ENCODE assay signal across 2 fruit fly cellular contexts in the genomic region with DNA sequence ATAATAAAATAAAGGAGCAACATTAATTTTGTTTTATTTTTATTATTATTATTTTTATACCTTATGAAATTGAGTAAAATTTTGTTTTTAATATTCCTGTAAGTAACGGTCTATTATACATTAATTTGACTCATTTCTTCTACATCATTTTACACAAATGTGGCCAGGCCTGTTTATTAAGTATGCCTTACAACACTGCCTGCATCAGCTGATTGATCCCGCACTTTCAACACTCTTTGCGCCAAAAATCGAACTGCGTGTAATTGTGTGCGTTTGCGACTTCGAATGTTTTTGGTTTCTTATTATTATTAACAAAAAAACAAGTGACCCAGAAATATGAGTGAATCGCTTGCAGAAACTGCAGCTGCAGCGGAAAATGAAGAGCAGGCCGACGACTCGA.
A peak's percentile ranks its signal among the peaks of the same experiment; 100 is the strongest.
TF ChIP-seq lines count a peak whose summit lies in the region.

A gene (plus strand): TSS at position 185 of the 400 bp plus-strand sequence.

TF ChIP-seq in whole organism, adult, 20 proteins besides CTCF, POLR2A, EP300 and RAD21 (continued from another document):
- TF ChIP-seq ovo (GFP tag; optimal IDR thresholded peaks at IDR 0.05; lab: Kevin White, UChicago) (peak; percentile 62), CG1620 (GFP tag; optimal IDR thresholded peaks at IDR 0.05; lab: Kevin White, UChicago) (peak; percentile 70), CG11617 (GFP tag; optimal IDR thresholded peaks at IDR 0.05; lab: Kevin White, UChicago) (no peak)

TF ChIP-seq in whole organism, embryonic, 481 proteins besides CTCF, POLR2A, EP300 and RAD21 (continued from another document and continues in another):
- TF ChIP-seq CG3407 (GFP tag; optimal IDR thresholded peaks at IDR 0.05; lab: Kevin White, UChicago) (no peak), CG3847 (GFP tag; IDR thresholded peaks at IDR 0.05; lab: Robert Waterston, UW) (peak; percentile 86), CG12769 (tag; optimal IDR thresholded peaks at IDR 0.05; lab: Kevin White, UChicago) (peak; percentile 60), Stat92E (GFP tag; optimal IDR thresholded peaks at IDR 0.05; lab: Kevin White, UChicago) (peak in 1 of 3 experiments; percentile 6), CG4854 (GFP tag; optimal IDR thresholded peaks at IDR 0.05; lab: Kevin White, UChicago) (peak; percentile 5), Kr (GFP tag; optimal IDR thresholded peaks at IDR 0.05; lab: Kevin White, UChicago) (no peak), Ada2b (GFP tag; IDR thresholded peaks at IDR 0.05; lab: Robert Waterston, UW) (no peak), CG17802 (tag; optimal IDR thresholded peaks at IDR 0.05; lab: Kevin White, UChicago) (no peak), CG34422 (GFP tag; IDR thresholded peaks at IDR 0.05; lab: Robert Waterston, UW) (no peak), CG11456 (GFP tag; IDR thresholded peaks at IDR 0.05; lab: Robert Waterston, UW) (peak; percentile 20; the same call in 1 of the 3 replicates), CG7963 (GFP tag; IDR thresholded peaks at IDR 0.05; lab: Robert Waterston, UW; ENCODE audit: partially characterized antibody) (0 out of 3 replicates have a peak, but pooled peaks have one; percentile 8), Fer2 (tag; optimal IDR thresholded peaks at IDR 0.05; lab: Kevin White, UChicago) (no peak), sug (tag; optimal IDR thresholded peaks at IDR 0.05; lab: Kevin White, UChicago) (peak; percentile 57), gfzf (GFP tag; optimal IDR thresholded peaks at IDR 0.05; lab: Kevin White, UChicago) (peak; percentile 49), cas (GFP tag; IDR thresholded peaks at IDR 0.05; lab: Robert Waterston, UW) (no peak; the same call in 1 of the 2 replicates), Blimp-1 (GFP tag; optimal IDR thresholded peaks at IDR 0.05; lab: Kevin White, UChicago) (peak; percentile 6), HmgZ (tag; optimal IDR thresholded peaks at IDR 0.05; lab: Kevin White, UChicago) (peak; percentile 88), CG10366 (GFP tag; IDR thresholded peaks at IDR 0.05; lab: Robert Waterston, UW) (peak; percentile 13; the same call in 1 of the 2 replicates), CG31441 (GFP tag; IDR thresholded peaks at IDR 0.05; lab: Robert Waterston, UW) (no peak), abd-A (tag; optimal IDR thresholded peaks at IDR 0.05; lab: Kevin White, UChicago) (no peak), dimm (GFP tag; IDR thresholded peaks at IDR 0.05; lab: Robert Waterston, UW) (no peak), Gug (GFP tag; IDR thresholded peaks at IDR 0.05; lab: Robert Waterston, UW) (no peak; the same call in 3 of the 4 replicates), gt (GFP tag; IDR thresholded peaks at IDR 0.05; lab: Robert Waterston, UW) (no peak), CG2116 (GFP tag; optimal IDR thresholded peaks at IDR 0.05; lab: Kevin White, UChicago) (peak; percentile 34), Poxn (GFP tag; IDR thresholded peaks at IDR 0.05; lab: Robert Waterston, UW) (no peak), CG14050 (GFP tag; IDR thresholded peaks at IDR 0.05; lab: Robert Waterston, UW) (no peak), lmd (GFP tag; IDR thresholded peaks at IDR 0.05; lab: Robert Waterston, UW) (peak; percentile 5; the same call in 1 of the 2 replicates), CG12744 (GFP tag; optimal IDR thresholded peaks at IDR 0.05; lab: Kevin White, UChicago) (no peak), CG4730 (GFP tag; IDR thresholded peaks at IDR 0.05; lab: Robert Waterston, UW) (no peak), NC2α (GFP tag; optimal IDR thresholded peaks at IDR 0.05; lab: Kevin White, UChicago) (no peak), CG12299 (tag; optimal IDR thresholded peaks at IDR 0.05; lab: Kevin White, UChicago) (no peak), CG13894 (tag; optimal IDR thresholded peaks at IDR 0.05; lab: Kevin White, UChicago) (no peak), Doc3 (GFP tag; IDR thresholded peaks at IDR 0.05; lab: Robert Waterston, UW; ENCODE audit: partially characterized antibody) (no peak), CG18599 (GFP tag; optimal IDR thresholded peaks at IDR 0.05; lab: Kevin White, UChicago) (no peak), zfh2 (GFP tag; optimal IDR thresholded peaks at IDR 0.05; lab: Kevin White, UChicago) (peak; percentile 69), CHES-1-like (GFP tag; optimal IDR thresholded peaks at IDR 0.05; lab: Kevin White, UChicago) (peak; percentile 47), Nf-YB (GFP tag; optimal IDR thresholded peaks at IDR 0.05; lab: Kevin White, UChicago) (no peak), CG17829 (tag; optimal IDR thresholded peaks at IDR 0.05; lab: Kevin White, UChicago) (peak; percentile 19), sr (GFP tag; IDR thresholded peaks at IDR 0.05; lab: Robert Waterston, UW) (no peak), CG10209 (GFP tag; optimal IDR thresholded peaks at IDR 0.05; lab: Kevin White, UChicago) (peak; percentile 54), B-H2 (GFP tag; optimal IDR thresholded peaks at IDR 0.05; lab: Kevin White, UChicago) (peak; percentile 65), pb (GFP tag; optimal IDR thresholded peaks at IDR 0.05; lab: Kevin White, UChicago) (no peak), jing (GFP tag; optimal IDR thresholded peaks at IDR 0.05; lab: Kevin White, UChicago) (no peak), CG31388 (GFP tag; optimal IDR thresholded peaks at IDR 0.05; lab: Kevin White, UChicago) (no peak), Sry-δ (GFP tag; optimal IDR thresholded peaks at IDR 0.05; lab: Kevin White, UChicago) (peak; percentile 7), bbx (GFP tag; IDR thresholded peaks at IDR 0.05; lab: Robert Waterston, UW; ENCODE audit: partially characterized antibody) (peak; percentile 61), fu2 (GFP tag; optimal IDR thresholded peaks at IDR 0.05; lab: Kevin White, UChicago) (peak; percentile 43), Deaf1 (tag; optimal IDR thresholded peaks at IDR 0.05; lab: Kevin White, UChicago) (no peak), CG5245 (GFP tag; optimal IDR thresholded peaks at IDR 0.05; lab: Kevin White, UChicago) (no peak), Sox102F (GFP tag; optimal IDR thresholded peaks at IDR 0.05; lab: Kevin White, UChicago) (no peak), CG17361 (GFP tag; IDR thresholded peaks at IDR 0.05; lab: Robert Waterston, UW) (no peak), CG17385 (GFP tag; optimal IDR thresholded peaks at IDR 0.05; lab: Kevin White, UChicago) (peak; percentile 31), CG1832 (GFP tag; optimal IDR thresholded peaks at IDR 0.05; lab: Kevin White, UChicago) (no peak), dpn (GFP tag; optimal IDR thresholded peaks at IDR 0.05; lab: Kevin White, UChicago) (peak; percentile 60 to 65), stc (GFP tag; IDR thresholded peaks at IDR 0.05; lab: Robert Waterston, UW) (no peak), CG13123 (GFP tag; optimal IDR thresholded peaks at IDR 0.05; lab: Kevin White, UChicago) (peak; percentile 18), pzg (GFP tag; optimal IDR thresholded peaks at IDR 0.05; lab: Kevin White, UChicago) (peak; percentile 83), sqz (GFP tag; optimal IDR thresholded peaks at IDR 0.05; lab: Kevin White, UChicago) (no peak), grn (GFP tag; optimal IDR thresholded peaks at IDR 0.05; lab: Kevin White, UChicago) (no peak), lab (GFP tag; optimal IDR thresholded peaks at IDR 0.05; lab: Kevin White, UChicago) (peak; percentile 53), Ssrp (tag; optimal IDR thresholded peaks at IDR 0.05; lab: Kevin White, UChicago) (peak; percentile 15), CG16815 (GFP tag; optimal IDR thresholded peaks at IDR 0.05; lab: Kevin White, UChicago) (peak; percentile 33), CG1529 (GFP tag; optimal IDR thresholded peaks at IDR 0.05; lab: Kevin White, UChicago) (no peak), CG2678 (tag; optimal IDR thresholded peaks at IDR 0.05; lab: Kevin White, UChicago) (no peak), CG17328 (GFP tag; IDR thresholded peaks at IDR 0.05; lab: Robert Waterston, UW) (no peak), CG3995 (GFP tag; optimal IDR thresholded peaks at IDR 0.05; lab: Kevin White, UChicago) (no peak), CG12219 (GFP tag; optimal IDR thresholded peaks at IDR 0.05; lab: Kevin White, UChicago) (no peak), Nf-YC (tag; optimal IDR thresholded peaks at IDR 0.05; lab: Kevin White, UChicago) (peak; percentile 9), slbo (GFP tag; IDR thresholded peaks at IDR 0.05; lab: Robert Waterston, UW) (peak; percentile 72), wek (GFP tag; optimal IDR thresholded peaks at IDR 0.05; lab: Kevin White, UChicago) (no peak), Pdp1 (GFP tag; optimal IDR thresholded peaks at IDR 0.05; lab: Kevin White, UChicago) (peak in 1 of 2 experiments; percentile 37), YL-1 (GFP tag; optimal IDR thresholded peaks at IDR 0.05; lab: Kevin White, UChicago) (peak; percentile 11), so (GFP tag; IDR thresholded peaks at IDR 0.05; lab: Robert Waterston, UW) (no peak), mld (GFP tag; IDR thresholded peaks at IDR 0.05; lab: Robert Waterston, UW; ENCODE audit: partially characterized antibody) (no peak), pros (GFP tag; optimal IDR thresholded peaks at IDR 0.05; lab: Kevin White, UChicago) (no peak), zen2 (GFP tag; IDR thresholded peaks at IDR 0.05; lab: Robert Waterston, UW; ENCODE audit: partially characterized antibody) (no peak), CG33557 (GFP tag; optimal IDR thresholded peaks at IDR 0.05; lab: Kevin White, UChicago) (no peak), CG42726 (GFP tag; IDR thresholded peaks at IDR 0.05; lab: Robert Waterston, UW; ENCODE audit: partially characterized antibody) (peak; percentile 26; the same call in 1 of the 2 replicates), pho (GFP tag; optimal IDR thresholded peaks at IDR 0.05; lab: Kevin White, UChicago) (peak; percentile 53), CG32772 (GFP tag; IDR thresholded peaks at IDR 0.05; lab: Robert Waterston, UW) (no peak), CG16863 (GFP tag; optimal IDR thresholded peaks at IDR 0.05; lab: Kevin White, UChicago) (peak; percentile 5), CG12236 (GFP tag; optimal IDR thresholded peaks at IDR 0.05; lab: Kevin White, UChicago) (no peak), pan (optimal IDR thresholded peaks at IDR 0.05; lab: Kevin White, UChicago) (no peak), pan (GFP tag; optimal IDR thresholded peaks at IDR 0.05 in 1 of 2, IDR thresholded peaks at IDR 0.05 in 1 of 2) (peak in 1 of 2 experiments; percentile 20), ERR (GFP tag; optimal IDR thresholded peaks at IDR 0.05; lab: Kevin White, UChicago) (peak; percentile 5), CG43689 (GFP tag; IDR thresholded peaks at IDR 0.05; lab: Robert Waterston, UW) (no peak), fd102C (GFP tag; optimal IDR thresholded peaks at IDR 0.05; lab: Kevin White, UChicago) (no peak), kay (GFP tag; optimal IDR thresholded peaks at IDR 0.05; lab: Kevin White, UChicago) (peak; percentile 32), Myb (GFP tag; optimal IDR thresholded peaks at IDR 0.05; lab: Kevin White, UChicago) (peak; percentile 57), ewg (GFP tag; optimal IDR thresholded peaks at IDR 0.05; lab: Kevin White, UChicago) (no peak), CG14014 (GFP tag; IDR thresholded peaks at IDR 0.05; lab: Robert Waterston, UW) (no peak; the same call in 1 of the 2 replicates), E2f2 (GFP tag; IDR thresholded peaks at IDR 0.05; lab: Robert Waterston, UW) (peak; percentile 98), trem (tag; optimal IDR thresholded peaks at IDR 0.05; lab: Kevin White, UChicago) (peak; percentile 38), CG12942 (GFP tag; optimal IDR thresholded peaks at IDR 0.05; lab: Kevin White, UChicago) (peak; percentile 58), wor (GFP tag; IDR thresholded peaks at IDR 0.05; lab: Robert Waterston, UW) (no peak), CG17568 (GFP tag; optimal IDR thresholded peaks at IDR 0.05; lab: Kevin White, UChicago) (no peak), Dref (GFP tag; IDR thresholded peaks at IDR 0.05; lab: Robert Waterston, UW) (peak; percentile 38), Dbx (GFP tag; IDR thresholded peaks at IDR 0.05; lab: Robert Waterston, UW) (peak; percentile 26; the same call in 1 of the 3 replicates), inv (GFP tag; IDR thresholded peaks at IDR 0.05; lab: Robert Waterston, UW; ENCODE audit: partially characterized antibody) (no peak), btn (GFP tag; optimal IDR thresholded peaks at IDR 0.05; lab: Kevin White, UChicago) (no peak), unc-4 (GFP tag; IDR thresholded peaks at IDR 0.05; lab: Robert Waterston, UW; ENCODE audit: partially characterized antibody) (no peak), CG8281 (tag; optimal IDR thresholded peaks at IDR 0.05; lab: Kevin White, UChicago) (no peak), Dp (GFP tag; optimal IDR thresholded peaks at IDR 0.05; lab: Kevin White, UChicago) (peak; percentile 99), CG34224 (GFP tag; IDR thresholded peaks at IDR 0.05; lab: Robert Waterston, UW; ENCODE audit: partially characterized antibody) (peak; percentile 47; the same call in 1 of the 3 replicates), Sin3A (optimal IDR thresholded peaks at IDR 0.05; lab: Kevin White, UChicago) (no peak), tx (GFP tag; optimal IDR thresholded peaks at IDR 0.05; lab: Kevin White, UChicago) (peak; percentile 30), slp2 (GFP tag; optimal IDR thresholded peaks at IDR 0.05; lab: Kevin White, UChicago) (no peak), HmgD (GFP tag; optimal IDR thresholded peaks at IDR 0.05; lab: Kevin White, UChicago) (peak; percentile 58), CG10267 (tag; optimal IDR thresholded peaks at IDR 0.05; lab: Kevin White, UChicago) (peak; percentile 95), CoRest (tag; optimal IDR thresholded peaks at IDR 0.05; lab: Kevin White, UChicago) (peak; percentile 63), CG7928 (GFP tag; optimal IDR thresholded peaks at IDR 0.05; lab: Kevin White, UChicago) (no peak), CG6791 (GFP tag; IDR thresholded peaks at IDR 0.05; lab: Robert Waterston, UW; ENCODE audit: partially characterized antibody) (peak; percentile 37; the same call in 1 of the 3 replicates), CG18619 (GFP tag; optimal IDR thresholded peaks at IDR 0.05; lab: Kevin White, UChicago) (no peak), CG11093 (GFP tag; IDR thresholded peaks at IDR 0.05; lab: Robert Waterston, UW) (no peak), CG2202 (tag; optimal IDR thresholded peaks at IDR 0.05; lab: Kevin White, UChicago) (no peak), CG17359 (tag; optimal IDR thresholded peaks at IDR 0.05; lab: Kevin White, UChicago) (peak; percentile 11), Med (GFP tag; lab: Kevin White, UChicago) (peak; percentile 95), Mrtf (GFP tag; IDR thresholded peaks at IDR 0.05; lab: Robert Waterston, UW) (no peak), pnt (GFP tag; optimal IDR thresholded peaks at IDR 0.05; lab: Kevin White, UChicago) (no peak), nmo (GFP tag; optimal IDR thresholded peaks at IDR 0.05; lab: Kevin White, UChicago) (peak; percentile 44), dm (GFP tag; optimal IDR thresholded peaks at IDR 0.05; lab: Kevin White, UChicago) (peak; percentile 22), CG16779 (GFP tag; IDR thresholded peaks at IDR 0.05; lab: Robert Waterston, UW) (0 out of 2 replicates have a peak, but pooled peaks have one; percentile 2), Antp (GFP tag; optimal IDR thresholded peaks at IDR 0.05; lab: Kevin White, UChicago) (peak; percentile 45), sens (GFP tag; lab: Kevin White, UChicago) (peak; percentile 88)
